Worm (Caenorhabditis elegans) whole organism, young adult: ENCODE measurements around the gene pot-1.

ENCODE experiments used
- B0019.2 ChIP-seq: fragments of 200-800 bp; sonication (Bioruptor generic); conservative IDR thresholded peaks from 2 replicates; pipeline ENCODE4 v1.3.6; 2022; ENCODE audit warnings: missing genetic modification reagents, missing genetic modification characterization, missing compliant biosample characterization
- B0035.1 ChIP-seq: sonication (generic microtip); optimal IDR thresholded peaks from 2 replicates; lab custom pipeline; 2016; ENCODE audit warnings: missing genetic modification characterization, mild to moderate bottlenecking, missing compliant biosample characterization, missing genotype, missing genetic modification reagents
- C17E4.6 ChIP-seq: fragments of 200-800 bp; sonication (Bioruptor generic); IDR thresholded peaks from 2 replicates; pipeline ENCODE4 v1.3.6; 2022; ENCODE audit warnings: missing genetic modification reagents, missing genetic modification characterization, missing compliant biosample characterization
- D2030.7 ChIP-seq: fragments of 200-800 bp; sonication (Bioruptor generic); IDR thresholded peaks from 2 replicates; pipeline ENCODE4 v1.3.6; 2022; ENCODE audit warnings: missing genetic modification reagents, missing genetic modification characterization, missing compliant biosample characterization
- F52B5.7 ChIP-seq: sonication (generic microtip); optimal IDR thresholded peaks from 2 replicates; lab custom pipeline; 2016; ENCODE audit warnings: mild to moderate bottlenecking, missing genetic modification characterization, missing compliant biosample characterization
- F55B11.4 ChIP-seq: sonication (generic microtip); optimal IDR thresholded peaks from 2 replicates; lab custom pipeline; 2016; ENCODE audit warnings: missing compliant biosample characterization, missing genetic modification characterization, borderline replicate concordance; ENCODE audit not compliant: insufficient read depth
- F57C9.4 ChIP-seq: sonication (generic microtip); optimal IDR thresholded peaks from 2 replicates; lab custom pipeline; 2017; ENCODE audit warnings: mild to moderate bottlenecking, missing genetic modification characterization, missing compliant biosample characterization
- T26A5.8 ChIP-seq: sonication (generic microtip); optimal IDR thresholded peaks from 2 replicates; lab custom pipeline; 2016; ENCODE audit warnings: missing genetic modification characterization, missing compliant biosample characterization
- Y67H2A.10 ChIP-seq: fragments of 200-800 bp; sonication (Bioruptor generic); conservative IDR thresholded peaks from 2 replicates; pipeline ENCODE4 v1.3.6; 2022; ENCODE audit warnings: missing genetic modification reagents, missing genetic modification characterization, missing compliant biosample characterization
- Y95B8A.8 ChIP-seq: fragments of 200-800 bp; sonication (Bioruptor generic); IDR thresholded peaks from 2 replicates; pipeline ENCODE4 v1.3.6; 2022; ENCODE audit warnings: missing genetic modification reagents, missing genetic modification characterization, missing compliant biosample characterization
- aptf-2 ChIP-seq: fragments of 200-800 bp; sonication (Bioruptor generic); conservative IDR thresholded peaks from 2 replicates; pipeline ENCODE4 v1.3.6; 2022; ENCODE audit warnings: missing genetic modification reagents, missing genetic modification characterization, missing compliant biosample characterization
- athp-1 ChIP-seq: sonication (generic microtip); optimal IDR thresholded peaks from 2 replicates; lab custom pipeline; 2017; ENCODE audit warnings: mild to moderate bottlenecking, missing genetic modification characterization, missing compliant biosample characterization
- attf-6 ChIP-seq: fragments of 200-800 bp; sonication (Bioruptor generic); IDR thresholded peaks from 2 replicates; pipeline ENCODE4 v1.3.6; 2022; ENCODE audit warnings: missing genetic modification reagents, missing genetic modification characterization, missing compliant biosample characterization
- bed-1 ChIP-seq: fragments of 200-800 bp; sonication (Bioruptor generic); IDR thresholded peaks from 2 replicates; pipeline ENCODE4 v1.3.6; 2022; ENCODE audit warnings: missing genetic modification reagents, missing genetic modification characterization, missing compliant biosample characterization
- bed-2 ChIP-seq: fragments of 200-800 bp; sonication (Bioruptor generic); IDR thresholded peaks from 2 replicates; pipeline ENCODE4 v1.3.6; 2022; ENCODE audit warnings: missing genetic modification reagents, missing genetic modification characterization, missing compliant biosample characterization
- cebp-1 ChIP-seq, 2 experiments: fragments of 200-800 bp in 1 of 2; sonication (Bioruptor generic) in 1 of 2; sonication (generic microtip) in 1 of 2; IDR thresholded peaks in 1 of 2; optimal IDR thresholded peaks in 1 of 2; 2 replicates each; pipeline versions ENCODE4 v1.3.6 to Lab custom; 2017 to 2022; ENCODE audit warnings: missing compliant biosample characterization in 2 of 2, missing genetic modification characterization in 2 of 2, mild to moderate bottlenecking in 1 of 2, missing genetic modification reagents in 1 of 2, moderate library complexity in 1 of 2
- cebp-2 ChIP-seq: fragments of 200-800 bp; sonication (Bioruptor generic); IDR thresholded peaks from 2 replicates; pipeline ENCODE4 v1.3.6; 2022; ENCODE audit warnings: missing genetic modification characterization, missing compliant biosample characterization
- ceh-79 ChIP-seq: sonication (generic microtip); optimal IDR thresholded peaks from 2 replicates; lab custom pipeline; 2017; ENCODE audit warnings: mild to moderate bottlenecking, missing genetic modification characterization, missing compliant biosample characterization
- die-1 ChIP-seq: sonication (generic microtip); optimal IDR thresholded peaks from 2 replicates; lab custom pipeline; 2016; ENCODE audit warnings: missing genotype, mild to moderate bottlenecking, missing genetic modification characterization, missing compliant biosample characterization
- dox-1 ChIP-seq: fragments of 200-800 bp; sonication (Bioruptor generic); IDR thresholded peaks from 2 replicates; pipeline ENCODE4 v1.3.6; 2022; ENCODE audit warnings: missing genetic modification reagents, missing genetic modification characterization, missing compliant biosample characterization
- ets-4 ChIP-seq: fragments of 200-800 bp; sonication (Bioruptor generic); optimal IDR thresholded peaks from 2 replicates; lab custom pipeline; 2018; ENCODE audit warnings: mild to moderate bottlenecking, missing genetic modification characterization, missing compliant biosample characterization
- him-1 ChIP-seq: sonication (generic microtip); optimal IDR thresholded peaks from 2 replicates; lab custom pipeline; 2016; ENCODE audit warnings: missing genotype, missing genetic modification reagents, missing genetic modification characterization, missing compliant biosample characterization
- hmg-1.2 ChIP-seq: fragments of 200-800 bp; sonication (Bioruptor generic); IDR thresholded peaks from 2 replicates; pipeline ENCODE4 v1.3.6; 2022; ENCODE audit warnings: missing genetic modification reagents, missing genetic modification characterization, missing compliant biosample characterization
- hrde-1 ChIP-seq: sonication (generic microtip); optimal IDR thresholded peaks from 2 replicates; lab custom pipeline; 2016; ENCODE audit warnings: missing genetic modification characterization, mild to moderate bottlenecking, missing compliant biosample characterization, moderate library complexity, missing genotype, missing genetic modification reagents, borderline replicate concordance
- lag-1 ChIP-seq: fragments of 200-800 bp; sonication (Bioruptor generic); IDR thresholded peaks from 2 replicates; pipeline ENCODE4 v1.3.6; 2022; ENCODE audit warnings: missing genetic modification reagents, missing genetic modification characterization, missing compliant biosample characterization
- let-607 ChIP-seq, 2 experiments: fragments of 200-800 bp in 1 of 2; sonication (Bioruptor generic) in 1 of 2; sonication (generic microtip) in 1 of 2; optimal IDR thresholded peaks; 2 replicates each; lab custom pipeline; 2016 to 2018; ENCODE audit warnings: mild to moderate bottlenecking in 2 of 2, missing compliant biosample characterization in 2 of 2, missing genetic modification characterization in 2 of 2, moderate library complexity in 2 of 2, missing genotype in 1 of 2
- lin-26 ChIP-seq: fragments of 200-800 bp; sonication (Bioruptor generic); IDR thresholded peaks from 2 replicates; pipeline ENCODE4 v1.3.6; 2022; ENCODE audit warnings: missing genetic modification reagents, missing genetic modification characterization, missing compliant biosample characterization
- lsl-1 ChIP-seq: fragments of 200-800 bp; sonication (Bioruptor generic); optimal IDR thresholded peaks from 2 replicates; lab custom pipeline; 2018; ENCODE audit warnings: mild to moderate bottlenecking, missing genetic modification characterization, moderate library complexity, missing compliant biosample characterization
- madf-10 ChIP-seq: sonication (generic microtip); optimal IDR thresholded peaks from 2 replicates; lab custom pipeline; 2016; ENCODE audit warnings: mild to moderate bottlenecking, missing genetic modification characterization, missing compliant biosample characterization
- mcd-1 ChIP-seq: fragments of 200-800 bp; sonication (Bioruptor generic); IDR thresholded peaks from 2 replicates; pipeline ENCODE4 v1.3.6; 2022; ENCODE audit warnings: missing genetic modification reagents, missing genetic modification characterization, missing compliant biosample characterization
- mxl-1 ChIP-seq: sonication (generic microtip); optimal IDR thresholded peaks from 2 replicates; lab custom pipeline; 2016; ENCODE audit warnings: missing genetic modification characterization, missing compliant biosample characterization
- nfya-2 ChIP-seq: fragments of 200-800 bp; sonication (Bioruptor generic); IDR thresholded peaks from 2 replicates; pipeline ENCODE4 v1.3.6; 2022; ENCODE audit warnings: missing genetic modification reagents, missing genetic modification characterization, missing compliant biosample characterization
- nhr-179 ChIP-seq: sonication (generic microtip); optimal IDR thresholded peaks from 2 replicates; lab custom pipeline; 2016; ENCODE audit warnings: mild to moderate bottlenecking, missing genetic modification characterization, missing compliant biosample characterization
- nhr-80 ChIP-seq: sonication (generic microtip); optimal IDR thresholded peaks from 2 replicates; lab custom pipeline; 2016; ENCODE audit warnings: missing genetic modification characterization, missing compliant biosample characterization
- nhr-90 ChIP-seq: sonication (generic microtip); optimal IDR thresholded peaks from 2 replicates; lab custom pipeline; 2016; ENCODE audit warnings: missing genotype, mild to moderate bottlenecking, missing genetic modification characterization, missing compliant biosample characterization
- rcor-1 ChIP-seq: fragments of 200-800 bp; sonication (Bioruptor generic); IDR thresholded peaks from 2 replicates; pipeline ENCODE4 v1.3.6; 2022; ENCODE audit warnings: missing genetic modification reagents, missing genetic modification characterization, missing compliant biosample characterization
- sea-2 ChIP-seq: fragments of 200-800 bp; sonication (Bioruptor generic); IDR thresholded peaks from 2 replicates; pipeline ENCODE4 v1.3.6; 2022; ENCODE audit warnings: missing genetic modification characterization, missing compliant biosample characterization
- somi-1 ChIP-seq: fragments of 200-800 bp; sonication (Bioruptor generic); optimal IDR thresholded peaks from 2 replicates; lab custom pipeline; 2018; ENCODE audit warnings: mild to moderate bottlenecking, missing genetic modification characterization, missing compliant biosample characterization
- tbp1 ChIP-seq: fragments of 200-800 bp; sonication (Bioruptor generic); optimal IDR thresholded peaks from 2 replicates; lab custom pipeline; 2018; ENCODE audit warnings: mild to moderate bottlenecking, missing genetic modification characterization, missing compliant biosample characterization
- tlf-1 ChIP-seq: fragments of 200-800 bp; sonication (Bioruptor generic); optimal IDR thresholded peaks from 2 replicates; lab custom pipeline; 2018; ENCODE audit warnings: mild to moderate bottlenecking, missing genetic modification characterization, missing compliant biosample characterization
- ztf-18 ChIP-seq: sonication (generic microtip); optimal IDR thresholded peaks from 2 replicates; lab custom pipeline; 2016; ENCODE audit warnings: missing genotype, mild to moderate bottlenecking, missing genetic modification characterization, missing compliant biosample characterization
- ztf-6 ChIP-seq: fragments of 200-800 bp; sonication (Bioruptor generic); IDR thresholded peaks from 2 replicates; pipeline ENCODE4 v1.3.6; 2022; ENCODE audit warnings: missing genetic modification reagents, missing genetic modification characterization, missing compliant biosample characterization

pot-1 gene

DNA sequence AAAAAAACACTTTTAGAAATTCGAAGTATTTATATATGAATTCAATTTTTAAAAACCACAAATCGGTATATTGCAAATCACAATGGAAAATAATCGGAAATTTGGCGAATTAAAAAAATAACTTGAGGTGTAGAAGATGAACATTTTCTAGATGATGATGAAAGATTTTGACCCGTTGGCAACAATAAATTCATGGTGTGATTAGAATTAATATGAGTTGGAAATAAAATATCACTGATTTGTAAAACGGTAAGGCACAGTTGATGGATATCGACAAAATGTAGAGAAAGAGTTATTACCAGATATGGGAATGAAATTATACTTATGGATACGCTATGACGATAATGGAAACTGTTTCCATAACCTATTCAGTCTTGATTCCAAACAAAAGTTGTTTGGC is 21.2 kb downstream of the pot-1 start:
- TF ChIP-seq Y67H2A.10 (GFP tag; lab: Robert Waterston, UW) (no peak), F57C9.4 (tag; lab: Kevin White, UChicago) (no peak), lsl-1 (GFP tag; lab: Kevin White, UChicago) (no peak), cebp-2 (GFP tag; lab: Robert Waterston, UW) (no peak), hrde-1 (tag; lab: Kevin White, UChicago) (no peak), tbp1 (GFP tag; lab: Kevin White, UChicago) (no peak), ets-4 (GFP tag; lab: Kevin White, UChicago) (no peak), D2030.7 (GFP tag; lab: Robert Waterston, UW) (no peak), somi-1 (GFP tag; lab: Kevin White, UChicago) (no peak), tlf-1 (GFP tag; lab: Kevin White, UChicago) (no peak), athp-1 (no peak), madf-10 (tag; lab: Kevin White, UChicago) (no peak), sea-2 (no peak), aptf-2 (GFP tag; lab: Robert Waterston, UW) (no peak), B0019.2 (no peak), nhr-179 (no peak), C17E4.6 (GFP tag; lab: Robert Waterston, UW) (no peak), rcor-1 (GFP tag; lab: Robert Waterston, UW) (no peak), nhr-90 (tag; lab: Kevin White, UChicago) (no peak)
- TF ChIP-seq, all 124 proteins: peak for 0

ce11 chrIII:7111793-7112192 is 21.7 kb downstream of the pot-1 start, which contains the start of gene B0280.7:
TSS of gene B0280.7 (minus strand) at chrIII:7111893.
- TF ChIP-seq die-1 (tag; lab: Kevin White, UChicago) (no peak), bed-1 (GFP tag; lab: Robert Waterston, UW) (no peak), lin-26 (0 out of 2 replicates have a peak, but pooled peaks have one; percentile 18)

DNA sequence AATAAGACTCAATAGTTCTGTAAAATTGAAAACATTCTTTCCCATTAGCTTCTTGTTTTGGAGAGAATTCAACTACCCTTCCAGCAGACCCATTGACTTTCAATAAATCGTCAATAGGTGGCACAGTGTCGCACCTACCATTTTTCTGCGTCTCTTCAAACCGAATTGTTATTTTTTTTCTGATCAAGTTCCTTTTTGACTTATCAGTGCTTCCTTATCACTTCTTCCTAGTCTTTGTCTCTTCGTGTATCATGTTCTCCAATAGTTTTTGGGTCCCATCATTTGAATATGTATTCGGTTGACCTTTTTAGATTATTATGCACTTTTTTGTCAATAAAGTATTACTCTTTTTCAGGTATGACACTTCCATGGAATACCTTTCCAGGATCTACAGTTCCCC is 25.5 kb downstream of the pot-1 start, which contains the start of gene odd-1:
Gene odd-1, plus strand, starts transcription at position 349 of the 400 bp plus-strand sequence.
- TF ChIP-seq B0035.1 (tag; lab: Kevin White, UChicago) (no peak), F52B5.7 (no peak), attf-6 (GFP tag; lab: Robert Waterston, UW) (no peak), nfya-2 (GFP tag; lab: Robert Waterston, UW) (no peak), nhr-80 (peak; percentile 39), nhr-90 (tag; lab: Kevin White, UChicago) (no peak), ceh-79 (tag; lab: Kevin White, UChicago) (no peak)

- no peak for TF ChIP-seq cebp-1 (GFP tag; IDR thresholded peaks at IDR 0.05; lab: Robert Waterston, UW)
- peak; percentile 52 for TF ChIP-seq cebp-1 (tag; optimal IDR thresholded peaks at IDR 0.05; lab: Kevin White, UChicago)
- peak; percentile 67 for TF ChIP-seq nhr-80
- TF ChIP-seq hrde-1 (tag; lab: Kevin White, UChicago) = no peak
- no peak for TF ChIP-seq bed-2
- TF ChIP-seq, all 124 proteins: peak for 2
Measured at ce11 chrIII:7106854-7107253, 26.6 kb downstream of the pot-1 start.

ce11 chrIII:7103940-7104440 is 29.5 kb downstream of the pot-1 start, which contains the start of gene cpg-2:
TSS of gene cpg-2 (minus strand) at chrIII:7103990.
- TF ChIP-seq lag-1 = no peak
- TF ChIP-seq ztf-6 (GFP tag; lab: Robert Waterston, UW) = no peak
- TF ChIP-seq F52B5.7 = no peak
- TF ChIP-seq Y95B8A.8 = peak; percentile 84
- TF ChIP-seq mxl-1 (tag; lab: Kevin White, UChicago) = no peak
- TF ChIP-seq ztf-18 = peak; percentile 21
- no peak for TF ChIP-seq let-607 (tag; optimal IDR thresholded peaks at IDR 0.05; lab: Kevin White, UChicago)
- peak; percentile 66 for TF ChIP-seq hmg-1.2 (GFP tag; lab: Robert Waterston, UW)
- no peak for TF ChIP-seq T26A5.8 (tag; lab: Kevin White, UChicago)
- TF ChIP-seq dox-1 (GFP tag; lab: Robert Waterston, UW) = peak; percentile 77; the same call in 1 of the 2 replicates
- TF ChIP-seq mcd-1 = peak; percentile 81
- TF ChIP-seq sea-2 = no peak
- TF ChIP-seq F55B11.4 (tag; lab: Kevin White, UChicago) = no peak
- TF ChIP-seq him-1 = peak; percentile 62
